Worm (Caenorhabditis elegans) whole organism, L1 larva: ENCODE results near the gene dpy-27.
A peak's percentile ranks its signal among the peaks of the same experiment; 100 is the strongest.
"Not testable (repeated sequence)": the region's sequence is repeated elsewhere in the genome, so short reads cannot be mapped to it uniquely, and the experiment has no call there.

Experiments
- F16B12.6 ChIP-seq: fragments of 150-350 bp; optimal IDR thresholded peaks from 2 replicates; lab custom pipeline; 2014; ENCODE audit warnings: missing biosample characterization, missing genetic modification characterization
- ceh-82 ChIP-seq, 3 experiments: fragments of 150-350 bp in 1 of 3; sonication (generic microtip) in 2 of 3; optimal IDR thresholded peaks; 2 replicates each; lab custom pipeline; 2014 to 2017; ENCODE audit warnings: missing biosample characterization in 3 of 3, missing genetic modification characterization in 3 of 3
- ceh-88 ChIP-seq: fragments of 200-800 bp; sonication (Bioruptor generic); IDR thresholded peaks from 2 replicates; pipeline ENCODE4 v1.3.6; 2022; ENCODE audit warnings: missing genetic modification characterization, missing compliant biosample characterization
- dpl-1 ChIP-seq, 3 experiments: fragments of 150-350 bp in 2 of 3; sonication (generic microtip) in 1 of 3; optimal IDR thresholded peaks; 2 replicates each; lab custom pipeline; 2014 to 2017; ENCODE audit warnings: missing biosample characterization in 3 of 3, missing genetic modification characterization in 3 of 3, missing genetic modification reagents in 3 of 3
- dsc-1 ChIP-seq: sonication (generic microtip); optimal IDR thresholded peaks from 2 replicates; lab custom pipeline; 2016; ENCODE audit warnings: mild to moderate bottlenecking, missing genetic modification characterization, missing compliant biosample characterization
- efl-1 ChIP-seq, 4 experiments: fragments of 150-350 bp; optimal IDR thresholded peaks in 3 of 4; peaks in 1 of 4; 1 replicate in 1 of 4; 2 replicates in 3 of 4; lab custom pipeline; 2014; ENCODE audit warnings: missing biosample characterization in 2 of 4, missing genetic modification characterization in 2 of 4, missing genetic modification reagents in 2 of 4
- elt-3 ChIP-seq, 6 experiments: fragments of 150-350 bp in 1 of 6; sonication (generic microtip); optimal IDR thresholded peaks; 2 replicates each; lab custom pipeline; 2017 to 2018; ENCODE audit warnings: missing biosample characterization in 6 of 6, missing genetic modification characterization in 6 of 6, inconsistent platforms in 1 of 6
- fkh-8 ChIP-seq: sonication (generic microtip); optimal IDR thresholded peaks from 2 replicates; lab custom pipeline; 2016; ENCODE audit warnings: mild to moderate bottlenecking, missing genetic modification characterization, missing compliant biosample characterization
- grh-1 ChIP-seq: fragments of 200-800 bp; sonication (Bioruptor generic); IDR thresholded peaks from 2 replicates; pipeline ENCODE4 v1.3.6; 2022; ENCODE audit warnings: missing genetic modification reagents, missing genetic modification characterization, missing compliant biosample characterization
- irx-1 ChIP-seq: sonication (generic microtip); optimal IDR thresholded peaks from 2 replicates; lab custom pipeline; 2016; ENCODE audit warnings: missing genetic modification characterization, missing compliant biosample characterization
- isw-1 ChIP-seq: fragments of 200-800 bp; sonication (Bioruptor generic); IDR thresholded peaks from 2 replicates; pipeline ENCODE4 v1.3.6; 2022; ENCODE audit warnings: missing genetic modification characterization, missing compliant biosample characterization
- lin-14 ChIP-seq: fragments of 200-800 bp; sonication (Bioruptor generic); optimal IDR thresholded peaks from 2 replicates; lab custom pipeline; 2018; ENCODE audit warnings: mild to moderate bottlenecking, missing genetic modification characterization, moderate library complexity, missing compliant biosample characterization
- lin-15B ChIP-seq: fragments of 150-350 bp; sonication (generic microtip); optimal IDR thresholded peaks from 3 replicates; lab custom pipeline; 2014; ENCODE audit warnings: missing biosample characterization, missing genetic modification characterization
- lin-35 ChIP-seq, 2 experiments: fragments of 150-350 bp; optimal IDR thresholded peaks; 2 replicates each; lab custom pipeline; 2014; ENCODE audit warnings: missing biosample characterization in 2 of 2, missing genetic modification characterization in 2 of 2, missing genetic modification reagents in 2 of 2
- lir-3 ChIP-seq: sonication (generic microtip); optimal IDR thresholded peaks from 2 replicates; lab custom pipeline; 2016; ENCODE audit warnings: mild to moderate bottlenecking, missing genetic modification characterization, moderate library complexity, missing compliant biosample characterization; ENCODE audit not compliant: poor library complexity
- lsy-2 ChIP-seq, 2 experiments: fragments of 150-350 bp; optimal IDR thresholded peaks; 2 replicates each; lab custom pipeline; 2014; ENCODE audit warnings: missing biosample characterization in 2 of 2, missing genetic modification characterization in 2 of 2
- mab-9 ChIP-seq: fragments of 200-800 bp; sonication (Bioruptor generic); IDR thresholded peaks from 2 replicates; pipeline ENCODE4 v1.3.6; 2022; ENCODE audit warnings: missing genetic modification reagents, missing genetic modification characterization, missing compliant biosample characterization
- mef-2 ChIP-seq: fragments of 150-350 bp; optimal IDR thresholded peaks from 2 replicates; lab custom pipeline; 2014; ENCODE audit warnings: missing biosample characterization, missing genetic modification characterization
- mep-1 ChIP-seq: fragments of 150-350 bp; optimal IDR thresholded peaks from 2 replicates; lab custom pipeline; 2014; ENCODE audit warnings: missing biosample characterization, missing genetic modification characterization
- nhr-19 ChIP-seq: fragments of 200-800 bp; sonication (Bioruptor generic); conservative IDR thresholded peaks from 2 replicates; pipeline ENCODE4 v1.3.6; 2022; ENCODE audit warnings: missing genetic modification characterization, missing compliant biosample characterization
- nhr-20 ChIP-seq: sonication (generic microtip); optimal IDR thresholded peaks from 2 replicates; lab custom pipeline; 2016; ENCODE audit warnings: mild to moderate bottlenecking, missing genetic modification characterization, missing compliant biosample characterization
- nhr-47 ChIP-seq: sonication (generic microtip); optimal IDR thresholded peaks from 2 replicates; lab custom pipeline; 2016; ENCODE audit warnings: mild to moderate bottlenecking, missing genetic modification characterization, moderate library complexity, missing compliant biosample characterization
- nhr-71 ChIP-seq: sonication (generic microtip); optimal IDR thresholded peaks from 2 replicates; lab custom pipeline; 2016; ENCODE audit warnings: mild to moderate bottlenecking, missing genetic modification characterization, moderate library complexity, missing compliant biosample characterization
- nhr-85 ChIP-seq: sonication (generic microtip); peaks from one replicate; lab custom pipeline; 2016; ENCODE audit warnings: missing genetic modification characterization, inconsistent platforms, missing compliant biosample characterization
- nhr-90 ChIP-seq: sonication (generic microtip); optimal IDR thresholded peaks from 2 replicates; lab custom pipeline; 2016; ENCODE audit warnings: mild to moderate bottlenecking, missing genetic modification characterization, missing compliant biosample characterization; ENCODE audit not compliant: poor library complexity
- rnt-1 ChIP-seq: sonication (generic microtip); optimal IDR thresholded peaks from 2 replicates; lab custom pipeline; 2016; ENCODE audit warnings: mild to moderate bottlenecking, missing genetic modification characterization, moderate library complexity, missing compliant biosample characterization
- skn-1 ChIP-seq: fragments of 150-350 bp; optimal IDR thresholded peaks from 2 replicates; lab custom pipeline; 2014; ENCODE audit warnings: missing biosample characterization, missing genetic modification characterization
- snu-23 ChIP-seq: sonication (generic microtip); optimal IDR thresholded peaks from 2 replicates; lab custom pipeline; 2016; ENCODE audit warnings: missing genetic modification characterization, missing compliant biosample characterization
- swsn-7 ChIP-seq: sonication (generic microtip); optimal IDR thresholded peaks from 2 replicates; lab custom pipeline; 2016; ENCODE audit warnings: missing genetic modification characterization, missing compliant biosample characterization
- tbx-2 ChIP-seq: sonication (generic microtip); optimal IDR thresholded peaks from 2 replicates; lab custom pipeline; 2016; ENCODE audit warnings: missing genetic modification characterization, missing compliant biosample characterization
- unc-86 ChIP-seq: sonication (generic microtip); optimal IDR thresholded peaks from 2 replicates; lab custom pipeline; 2016; ENCODE audit warnings: missing genetic modification characterization, missing compliant biosample characterization
- unc-98 ChIP-seq: fragments of 200-800 bp; sonication (Bioruptor generic); IDR thresholded peaks from 2 replicates; pipeline ENCODE4 v1.3.6; 2022; ENCODE audit warnings: missing genetic modification characterization, missing compliant biosample characterization
- xbp-1 ChIP-seq: sonication (generic microtip); optimal IDR thresholded peaks from 2 replicates; lab custom pipeline; 2016; ENCODE audit warnings: missing genetic modification characterization, missing compliant biosample characterization
- zag-1 ChIP-seq: fragments of 150-350 bp; optimal IDR thresholded peaks from 2 replicates; lab custom pipeline; 2014; ENCODE audit warnings: missing biosample characterization, missing genetic modification characterization
- ztf-11 ChIP-seq, 2 experiments: sonication (generic microtip); optimal IDR thresholded peaks; 2 replicates each; lab custom pipeline; 2016 to 2017; ENCODE audit warnings: missing genetic modification characterization in 2 of 2, missing biosample characterization in 1 of 2, missing compliant biosample characterization in 1 of 2

Gene dpy-27

ce11 chrIII:3854868-3855267 is 35.4 kb upstream of the dpy-27 start:
- peak; percentile 86 for TF ChIP-seq rnt-1 (tag; lab: Kevin White, UChicago)
- peak; percentile 84 for TF ChIP-seq nhr-85 (tag; lab: Kevin White, UChicago)
- peak; percentile 99 for TF ChIP-seq nhr-19 (GFP tag; lab: Robert Waterston, UW)
- TF ChIP-seq ceh-88 (GFP tag; lab: Robert Waterston, UW) = peak; percentile 93
- TF ChIP-seq unc-98 (GFP tag; lab: Robert Waterston, UW) = peak; percentile 93
- TF ChIP-seq isw-1 (GFP tag; lab: Robert Waterston, UW) = peak; percentile 97
- TF ChIP-seq lin-15B (tag; lab: Kevin White, UChicago) = peak; percentile 20
- peak; percentile 61 for TF ChIP-seq lir-3
- TF ChIP-seq nhr-90 = peak; percentile 16
- TF ChIP-seq unc-86 = peak; percentile 44
- TF ChIP-seq dpl-1 (GFP tag; optimal IDR thresholded peaks at IDR 0.05; lab: Kevin White, UChicago) = peak; percentile 34 to 51 (median 51)
- TF ChIP-seq nhr-71 (tag; lab: Kevin White, UChicago) = peak; percentile 71
- TF ChIP-seq dsc-1 = peak; percentile 47
- TF ChIP-seq F16B12.6 (tag; lab: Kevin White, UChicago) = peak; percentile 76
- peak; percentile 95 for TF ChIP-seq mab-9
- peak in 1 of 3 experiments; percentile 20 for TF ChIP-seq ceh-82 (tag; optimal IDR thresholded peaks at IDR 0.05; lab: Kevin White, UChicago)
- TF ChIP-seq snu-23 = peak; percentile 49
- peak; percentile 54 for TF ChIP-seq fkh-8
- peak; percentile 55 for TF ChIP-seq xbp-1 (tag; lab: Kevin White, UChicago)
- TF ChIP-seq nhr-47 (tag; lab: Kevin White, UChicago) = peak; percentile 74
- peak; percentile 52 for TF ChIP-seq lin-14 (GFP tag; lab: Kevin White, UChicago)
- peak; percentile 55 for TF ChIP-seq tbx-2 (tag; lab: Kevin White, UChicago)
- TF ChIP-seq nhr-20 (tag; lab: Kevin White, UChicago) = peak; percentile 51
- peak; percentile 46 for TF ChIP-seq irx-1 (tag; lab: Kevin White, UChicago)
- peak; percentile 77 to 86 for TF ChIP-seq lsy-2 (tag; optimal IDR thresholded peaks at IDR 0.05; lab: Kevin White, UChicago)
- peak; percentile 87 for TF ChIP-seq grh-1 (GFP tag; lab: Robert Waterston, UW)
- TF ChIP-seq mep-1 (tag; lab: Kevin White, UChicago) = peak; percentile 17
- peak; percentile 31 for TF ChIP-seq swsn-7
- peak; percentile 7 to 45 for TF ChIP-seq lin-35 (GFP tag; optimal IDR thresholded peaks at IDR 0.05; lab: Kevin White, UChicago)
- TF ChIP-seq efl-1 (optimal IDR thresholded peaks at IDR 0.05; lab: Kevin White, UChicago) = peak; percentile 48 to 64
- peak; percentile 47 to 96 for TF ChIP-seq efl-1 (GFP tag; optimal IDR thresholded peaks at IDR 0.05 in 1 of 2; lab: Kevin White, UChicago)
- TF ChIP-seq ztf-11 (tag; optimal IDR thresholded peaks at IDR 0.05; lab: Kevin White, UChicago) = peak in 1 of 2 experiments; percentile 51

DNA sequence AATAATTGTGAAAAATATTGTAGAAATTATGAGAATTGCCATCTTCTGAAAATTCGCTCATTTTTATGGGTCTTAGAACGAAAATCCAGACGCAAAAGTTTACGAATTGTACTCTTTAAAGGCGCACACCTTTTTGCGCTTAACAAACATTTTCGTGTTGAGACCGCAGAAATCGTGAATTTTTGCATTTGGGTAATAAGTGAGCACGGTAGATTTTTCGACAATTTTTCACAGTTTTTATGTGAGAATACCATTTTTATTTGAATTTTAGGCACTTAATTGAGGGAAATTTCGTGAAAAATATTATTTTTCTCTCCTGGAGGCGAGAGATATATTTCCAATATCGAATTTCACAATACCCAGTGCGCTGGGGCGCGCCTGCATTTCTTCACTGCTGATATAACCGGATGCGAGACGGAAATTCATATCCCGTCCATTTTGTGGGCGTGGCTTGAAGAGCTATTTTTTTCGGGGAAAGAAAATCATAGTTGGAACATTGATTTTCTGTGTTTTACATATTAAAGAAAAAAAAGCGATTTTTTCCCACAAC is 32.6 kb upstream of the dpy-27 start, which contains the start of gene cyp-25A4:
cyp-25A4 (minus strand) TSS at position 51 of the 550 bp plus-strand sequence.
- peak; percentile 53 for TF ChIP-seq nhr-19 (GFP tag; lab: Robert Waterston, UW)
- peak in 1 of 2 experiments; percentile 9 for TF ChIP-seq lsy-2 (tag; optimal IDR thresholded peaks at IDR 0.05; lab: Kevin White, UChicago)
- TF ChIP-seq, all 84 proteins: peak for 2; not testable (repeated sequence) for 82

DNA sequence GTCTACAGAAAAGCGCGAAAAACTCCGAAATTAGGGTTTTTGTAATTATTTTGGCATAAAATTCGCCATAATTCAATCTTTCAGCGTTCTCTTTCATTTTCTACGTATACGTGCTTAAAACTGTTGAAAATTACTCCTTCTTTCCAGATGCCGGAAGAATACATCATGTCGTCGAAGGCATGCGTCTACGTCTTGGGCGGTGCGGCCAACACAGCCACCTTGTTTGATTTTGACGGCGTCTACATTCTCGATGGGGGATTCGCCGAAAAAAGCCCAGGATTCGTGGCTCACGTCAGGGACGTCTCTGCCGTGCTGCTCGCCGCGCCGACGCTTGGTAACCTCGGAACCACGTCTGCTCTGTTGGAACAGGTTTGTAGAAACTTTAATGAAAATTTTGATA is 25.3 kb upstream of the dpy-27 start, which contains the start of gene maph-1.3:
maph-1.3 (plus strand) TSS at position 148 of the 400 bp plus-strand sequence.
- not testable (repeated sequence) for TF ChIP-seq zag-1 (tag; lab: Kevin White, UChicago); lin-15B (tag; lab: Kevin White, UChicago); unc-86
- TF ChIP-seq, all 84 proteins: peak for 0; not testable (repeated sequence) for 84

DNA sequence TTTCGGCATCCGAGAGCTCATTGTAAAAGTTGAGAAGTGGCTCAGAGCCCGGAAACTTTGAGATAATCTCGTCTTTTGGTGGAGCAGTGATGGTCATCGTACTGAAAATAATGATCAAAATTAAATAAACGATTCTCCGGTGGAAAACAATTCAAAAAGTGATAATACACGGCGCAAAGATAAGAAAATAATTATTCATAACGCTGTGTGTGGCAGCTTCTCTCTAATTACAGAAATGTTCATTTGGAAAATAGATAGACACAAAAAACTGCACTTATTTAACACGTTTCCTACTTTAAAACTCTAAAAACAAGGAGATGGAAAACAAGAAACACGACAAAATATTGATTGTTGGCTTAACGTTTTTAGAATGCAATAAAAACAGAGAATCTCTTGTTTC is 24.0 kb upstream of the dpy-27 start, which contains the start of gene C36A4.4:
C36A4.4 (minus strand) TSS at position 101 of the 400 bp plus-strand sequence.
- TF ChIP-seq mef-2; skn-1 (tag; lab: Kevin White, UChicago); elt-3 (tag; optimal IDR thresholded peaks at IDR 0.05; lab: Kevin White, UChicago): not testable (repeated sequence)
